Fruit fly (Drosophila melanogaster): ENCODE measurements around the gene bocks.

bocks gene

dm6 chr3R:9590952-9591532 lies at the start of gene bocks, which contains the start of gene CG8312:
bocks (minus strand) TSS chr3R:9591002.
CG8312 (plus strand) TSS chr3R:9591309.
- peak; percentile 8 for TF ChIP-seq CG7987 (GFP tag; optimal IDR thresholded peaks at IDR 0.05)
- no peak for TF ChIP-seq fd96Cb (tag; optimal IDR thresholded peaks at IDR 0.05)
- TF ChIP-seq CG2129 (GFP tag; IDR thresholded peaks at IDR 0.05; ENCODE audit: partially characterized antibody) = no peak
- TF ChIP-seq kah (GFP tag; optimal IDR thresholded peaks at IDR 0.05) = peak; percentile 100
- peak; percentile 67 for TF ChIP-seq CG10543 (GFP tag; optimal IDR thresholded peaks at IDR 0.05)
- TF ChIP-seq CG11695 (GFP tag; IDR thresholded peaks at IDR 0.05) = no peak
- TF ChIP-seq dmrt99B (tag; optimal IDR thresholded peaks at IDR 0.05) = no peak
- TF ChIP-seq ap (GFP tag; IDR thresholded peaks at IDR 0.05) = no peak
- no peak for TF ChIP-seq CG10431 (GFP tag; optimal IDR thresholded peaks at IDR 0.05)
- TF ChIP-seq CG1602 (GFP tag; optimal IDR thresholded peaks at IDR 0.05) = peak; percentile 31
- TF ChIP-seq pho (GFP tag; optimal IDR thresholded peaks at IDR 0.05) = peak; percentile 65
- TF ChIP-seq MESR4 (GFP tag; optimal IDR thresholded peaks at IDR 0.05) = peak; percentile 64
- TF ChIP-seq ranshi (GFP tag; IDR thresholded peaks at IDR 0.05) = no peak
- TF ChIP-seq Atf-2 (GFP tag; optimal IDR thresholded peaks at IDR 0.05) = peak; percentile 51
- TF ChIP-seq aop (GFP tag; IDR thresholded peaks at IDR 0.05) = no peak
- peak; percentile 14 for TF ChIP-seq PHDP (tag; optimal IDR thresholded peaks at IDR 0.05)
- TF ChIP-seq CG13287 (GFP tag; IDR thresholded peaks at IDR 0.05; ENCODE audit: partially characterized antibody) = no peak
- no peak for TF ChIP-seq hbn (GFP tag; IDR thresholded peaks at IDR 0.05; ENCODE audit: partially characterized antibody)
- TF ChIP-seq Doc3 (GFP tag; IDR thresholded peaks at IDR 0.05; ENCODE audit: partially characterized antibody) = no peak
- no peak for TF ChIP-seq Trl (optimal IDR thresholded peaks at IDR 0.05)
- TF ChIP-seq Trl (GFP tag; optimal IDR thresholded peaks at IDR 0.05) = peak; percentile 63
- peak; percentile 50 for TF ChIP-seq nerfin-1 (tag; optimal IDR thresholded peaks at IDR 0.05)
- TF ChIP-seq Dip2 (GFP tag; IDR thresholded peaks at IDR 0.05) = no peak
- TF ChIP-seq disco-r (GFP tag; optimal IDR thresholded peaks at IDR 0.05) = peak; percentile 15
- TF ChIP-seq Dek (tag; optimal IDR thresholded peaks at IDR 0.05) = no peak
- no peak for TF ChIP-seq CG17612 (GFP tag; IDR thresholded peaks at IDR 0.05)
- no peak for TF ChIP-seq CG8359 (GFP tag; optimal IDR thresholded peaks at IDR 0.05; ENCODE audit: borderline replicate concordance)
- TF ChIP-seq trem (tag; optimal IDR thresholded peaks at IDR 0.05) = peak; percentile 93
- peak; percentile 83 for TF ChIP-seq CG15479 (GFP tag; optimal IDR thresholded peaks at IDR 0.05)
- no peak for TF ChIP-seq p53 (GFP tag; optimal IDR thresholded peaks at IDR 0.05)
- peak; percentile 77 for TF ChIP-seq CG17186 (GFP tag; optimal IDR thresholded peaks at IDR 0.05)
- TF ChIP-seq NC2β (GFP tag; optimal IDR thresholded peaks at IDR 0.05) = peak; percentile 77
- no peak for TF ChIP-seq CG16863 (GFP tag; optimal IDR thresholded peaks at IDR 0.05)
- TF ChIP-seq Rx (GFP tag; IDR thresholded peaks at IDR 0.05) = no peak
- TF ChIP-seq bbx (GFP tag; IDR thresholded peaks at IDR 0.05; ENCODE audit: partially characterized antibody) = no peak
- TF ChIP-seq inv (GFP tag; IDR thresholded peaks at IDR 0.05; ENCODE audit: partially characterized antibody) = no peak
- TF ChIP-seq CG15514 (GFP tag; optimal IDR thresholded peaks at IDR 0.05) = peak; percentile 80
- TF ChIP-seq sd (tag; optimal IDR thresholded peaks at IDR 0.05) = peak; percentile 57
- no peak for TF ChIP-seq CG32532 (GFP tag; IDR thresholded peaks at IDR 0.05)
- TF ChIP-seq dimm (GFP tag; IDR thresholded peaks at IDR 0.05) = no peak
- peak; percentile 57 for TF ChIP-seq CG12391 (tag; optimal IDR thresholded peaks at IDR 0.05)
- TF ChIP-seq lola (GFP tag; optimal IDR thresholded peaks at IDR 0.05) = peak in 1 of 3 experiments; percentile 30
- TF ChIP-seq CG9797 (GFP tag; optimal IDR thresholded peaks at IDR 0.05) = peak; percentile 97
- peak; percentile 24 for TF ChIP-seq CG18599 (GFP tag; optimal IDR thresholded peaks at IDR 0.05)
- TF ChIP-seq emc (GFP tag; optimal IDR thresholded peaks at IDR 0.05) = no peak
- no peak for TF ChIP-seq Drgx (GFP tag; IDR thresholded peaks at IDR 0.05)
- TF ChIP-seq dmrt11E (tag; optimal IDR thresholded peaks at IDR 0.05) = peak; percentile 16
- TF ChIP-seq CG7357 (GFP tag; IDR thresholded peaks at IDR 0.05) = no peak
- no peak for TF ChIP-seq Stat92E (GFP tag; optimal IDR thresholded peaks at IDR 0.05)

Measured in whole organism, embryonic.